In the genomic region with DNA sequence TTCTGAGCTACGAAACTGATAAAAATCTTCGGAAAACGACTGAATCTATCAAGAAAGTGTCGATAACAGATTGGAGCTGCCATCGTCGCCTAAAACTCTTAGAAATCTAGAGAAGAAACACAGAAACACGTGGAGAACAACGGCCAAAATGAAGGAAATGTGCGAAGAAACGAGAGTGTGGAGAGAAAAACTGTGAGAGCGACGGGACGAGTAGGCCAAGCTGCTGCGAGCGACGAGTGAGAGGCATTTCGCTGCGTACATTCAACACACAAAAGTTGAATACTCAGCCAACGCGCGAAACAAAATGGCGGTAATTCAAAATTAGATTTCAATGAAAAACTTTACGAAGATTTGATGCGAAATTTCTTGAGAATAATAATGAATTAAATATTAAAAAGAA, we compare ENCODE assay signal across 4 worm cellular contexts.
TF ChIP-seq lines count a peak whose summit lies in the region.

No protein-coding gene starts in this region.

TF ChIP-seq in whole organism, L2 larva, 48 proteins besides CTCF, POLR2A, EP300 and RAD21 (continues in another document):
- TF ChIP-seq ztf-4 (tag; optimal IDR thresholded peaks at IDR 0.05; lab: Kevin White, UChicago), result peak; percentile 70
- no peak for TF ChIP-seq ceh-16 (tag; optimal IDR thresholded peaks at IDR 0.05; lab: Kevin White, UChicago)
- TF ChIP-seq C34F6.9 (tag; optimal IDR thresholded peaks at IDR 0.05; lab: Kevin White, UChicago), result peak; percentile 95
- peak; percentile 89 for TF ChIP-seq crh-2 (tag; optimal IDR thresholded peaks at IDR 0.05; lab: Kevin White, UChicago)
- peak; percentile 30 for TF ChIP-seq ama-1 (optimal IDR thresholded peaks at IDR 0.05; lab: Kevin White, UChicago)
- TF ChIP-seq nhr-25 (tag; optimal IDR thresholded peaks at IDR 0.05; lab: Kevin White, UChicago), result peak; percentile 78
- peak; percentile 14 for TF ChIP-seq ZK546.5 (tag; optimal IDR thresholded peaks at IDR 0.05; lab: Kevin White, UChicago)
- peak; percentile 85 for TF ChIP-seq snpc-4 (tag; optimal IDR thresholded peaks at IDR 0.05; lab: Kevin White, UChicago)
- peak; percentile 54 to 87 for TF ChIP-seq mdl-1 (tag; optimal IDR thresholded peaks at IDR 0.05; lab: Kevin White, UChicago)
- TF ChIP-seq nhr-77 (tag; optimal IDR thresholded peaks at IDR 0.05; lab: Kevin White, UChicago), result peak; percentile 11
- peak; percentile 34 for TF ChIP-seq nhr-6 (tag; optimal IDR thresholded peaks at IDR 0.05; lab: Kevin White, UChicago)
- TF ChIP-seq nhr-129 (tag; optimal IDR thresholded peaks at IDR 0.05; lab: Kevin White, UChicago), result peak; percentile 94
- peak; percentile 77 for TF ChIP-seq sma-9 (GFP tag; optimal IDR thresholded peaks at IDR 0.05; lab: Kevin White, UChicago)
- no peak for TF ChIP-seq sma-9 (tag; optimal IDR thresholded peaks at IDR 0.05; lab: Kevin White, UChicago)
- TF ChIP-seq fos-1 (tag; optimal IDR thresholded peaks at IDR 0.05; lab: Kevin White, UChicago), result peak; percentile 88
- TF ChIP-seq F13H6.1 (tag; optimal IDR thresholded peaks at IDR 0.05; lab: Kevin White, UChicago), result peak; percentile 84
- no peak for TF ChIP-seq ztf-11 (tag; optimal IDR thresholded peaks at IDR 0.05; lab: Kevin White, UChicago)
- TF ChIP-seq unc-55 (GFP tag; optimal IDR thresholded peaks at IDR 0.05; lab: Kevin White, UChicago), result peak; percentile 94
- TF ChIP-seq lin-13 (GFP tag; optimal IDR thresholded peaks at IDR 0.05; lab: Kevin White, UChicago), result peak; percentile 98
- TF ChIP-seq sem-4 (tag; optimal IDR thresholded peaks at IDR 0.05; lab: Kevin White, UChicago), result peak; percentile 61
- TF ChIP-seq lsy-2 (tag; optimal IDR thresholded peaks at IDR 0.05; lab: Kevin White, UChicago), result peak; percentile 76 to 90
- no peak for TF ChIP-seq unc-62 (GFP tag; optimal IDR thresholded peaks at IDR 0.05; lab: Kevin White, UChicago)

TF ChIP-seq in whole organism, L4 larva, 104 proteins besides CTCF, POLR2A, EP300 and RAD21 (continues in another document):
- TF ChIP-seq nhr-76 (tag; optimal IDR thresholded peaks at IDR 0.05; lab: Kevin White, UChicago) (no peak), aly-2 (tag; optimal IDR thresholded peaks at IDR 0.05; lab: Kevin White, UChicago) (no peak), T26A8.4 (GFP tag; IDR thresholded peaks at IDR 0.05; lab: Robert Waterston, UW) (peak; percentile 70), lim-7 (GFP tag; IDR thresholded peaks at IDR 0.05; lab: Robert Waterston, UW) (no peak), nhr-25 (tag; optimal IDR thresholded peaks at IDR 0.05; lab: Kevin White, UChicago; ENCODE audit: borderline replicate concordance, insufficient read depth) (peak; percentile 29), ceh-20 (GFP tag; IDR thresholded peaks at IDR 0.05; lab: Robert Waterston, UW) (peak; percentile 79; the same call in 1 of the 2 replicates), dpl-1 (GFP tag; optimal IDR thresholded peaks at IDR 0.05; lab: Kevin White, UChicago) (peak; percentile 96), F26F4.8 (GFP tag; conservative IDR thresholded peaks at IDR 0.05; lab: Robert Waterston, UW) (no peak), ztf-7 (tag; optimal IDR thresholded peaks at IDR 0.05; lab: Kevin White, UChicago) (no peak), lin-1 (GFP tag; IDR thresholded peaks at IDR 0.05; lab: Robert Waterston, UW) (peak; percentile 70), daf-19 (GFP tag; conservative IDR thresholded peaks at IDR 0.05; lab: Robert Waterston, UW) (no peak), ama-1 (optimal IDR thresholded peaks at IDR 0.05; lab: Kevin White, UChicago) (peak; percentile 49), nhr-111 (GFP tag; optimal IDR thresholded peaks at IDR 0.05; lab: Kevin White, UChicago) (no peak), hlh-30 (tag; optimal IDR thresholded peaks at IDR 0.05; lab: Kevin White, UChicago; ENCODE audit: insufficient read depth) (peak; percentile 83), attf-4 (tag; optimal IDR thresholded peaks at IDR 0.05; lab: Kevin White, UChicago) (no peak), fkh-10 (GFP tag; optimal IDR thresholded peaks at IDR 0.05; lab: Kevin White, UChicago) (peak; percentile 91), Y75B8A.6 (GFP tag; IDR thresholded peaks at IDR 0.05; lab: Robert Waterston, UW) (no peak), sdz-12 (GFP tag; optimal IDR thresholded peaks at IDR 0.05; lab: Kevin White, UChicago) (no peak), R02D3.7 (tag; optimal IDR thresholded peaks at IDR 0.05; lab: Kevin White, UChicago) (no peak), F49E8.2 (tag; optimal IDR thresholded peaks at IDR 0.05; lab: Kevin White, UChicago; ENCODE audit: borderline replicate concordance) (no peak), saeg-2 (GFP tag; IDR thresholded peaks at IDR 0.05; lab: Robert Waterston, UW) (no peak), mep-1 (tag; optimal IDR thresholded peaks at IDR 0.05; lab: Kevin White, UChicago) (peak; percentile 96)

TF ChIP-seq in whole organism, late embryonic, 69 proteins besides CTCF, POLR2A, EP300 and RAD21 (continues in another document):
- TF ChIP-seq elt-4 (tag; optimal IDR thresholded peaks at IDR 0.05; lab: Kevin White, UChicago) (no peak), pros-1 (tag; optimal IDR thresholded peaks at IDR 0.05; lab: Kevin White, UChicago) (no peak), ztf-16 (tag; optimal IDR thresholded peaks at IDR 0.05; lab: Kevin White, UChicago) (no peak), ceh-9 (tag; optimal IDR thresholded peaks at IDR 0.05; lab: Kevin White, UChicago) (no peak), ceh-2 (tag; optimal IDR thresholded peaks at IDR 0.05; lab: Kevin White, UChicago) (no peak), ceh-30 (tag; optimal IDR thresholded peaks at IDR 0.05; lab: Kevin White, UChicago) (no peak), C38D4.7 (GFP tag; optimal IDR thresholded peaks at IDR 0.05; lab: Kevin White, UChicago) (no peak), unc-42 (tag; optimal IDR thresholded peaks at IDR 0.05; lab: Kevin White, UChicago) (peak; percentile 62), ets-4 (tag; optimal IDR thresholded peaks at IDR 0.05; lab: Kevin White, UChicago) (peak; percentile 26), ceh-34 (tag; optimal IDR thresholded peaks at IDR 0.05; lab: Kevin White, UChicago) (peak; percentile 71), pha-2 (tag; optimal IDR thresholded peaks at IDR 0.05; lab: Kevin White, UChicago) (no peak), pat-9 (tag; optimal IDR thresholded peaks at IDR 0.05; lab: Kevin White, UChicago) (no peak), ceh-14 (tag; optimal IDR thresholded peaks at IDR 0.05; lab: Kevin White, UChicago) (peak; percentile 50), ama-1 (optimal IDR thresholded peaks at IDR 0.05; lab: Kevin White, UChicago) (no peak), fkh-10 (GFP tag; optimal IDR thresholded peaks at IDR 0.05; lab: Kevin White, UChicago) (no peak), sdc-2 (tag; optimal IDR thresholded peaks at IDR 0.05; lab: Kevin White, UChicago) (no peak), tbx-2 (tag; optimal IDR thresholded peaks at IDR 0.05; lab: Kevin White, UChicago) (peak; percentile 65), T23F11.4 (GFP tag; optimal IDR thresholded peaks at IDR 0.05; lab: Kevin White, UChicago) (peak; percentile 16), rnt-1 (tag; optimal IDR thresholded peaks at IDR 0.05; lab: Kevin White, UChicago) (peak; percentile 67), K09A11.1 (tag; optimal IDR thresholded peaks at IDR 0.05; lab: Kevin White, UChicago; ENCODE audit: insufficient read depth) (no peak), hlh-13 (GFP tag; optimal IDR thresholded peaks at IDR 0.05; lab: Kevin White, UChicago) (no peak), dve-1 (tag; optimal IDR thresholded peaks at IDR 0.05; lab: Kevin White, UChicago) (peak; percentile 81), ceh-31 (tag; optimal IDR thresholded peaks at IDR 0.05; lab: Kevin White, UChicago) (peak; percentile 69), mec-3 (tag; optimal IDR thresholded peaks at IDR 0.05; lab: Kevin White, UChicago; ENCODE audit: borderline replicate concordance) (no peak), ceh-19 (GFP tag; optimal IDR thresholded peaks at IDR 0.05; lab: Kevin White, UChicago) (peak; percentile 25)

TF ChIP-seq in whole organism, mixed stage, embryonic, 35 proteins besides CTCF, POLR2A, EP300 and RAD21 (continues in another document):
- TF ChIP-seq lsy-2 (tag; optimal IDR thresholded peaks at IDR 0.05; lab: Kevin White, UChicago) (peak; percentile 83), nhr-237 (tag; optimal IDR thresholded peaks at IDR 0.05; lab: Kevin White, UChicago) (peak; percentile 78), pha-4 (tag; optimal IDR thresholded peaks at IDR 0.05; lab: Kevin White, UChicago) (peak; percentile 78), cnd-1 (tag; optimal IDR thresholded peaks at IDR 0.05; lab: Kevin White, UChicago) (peak; percentile 19), unc-62 (GFP tag; optimal IDR thresholded peaks at IDR 0.05; lab: Kevin White, UChicago) (peak; percentile 46), elt-3 (tag; optimal IDR thresholded peaks at IDR 0.05; lab: Kevin White, UChicago) (peak; percentile 24), lin-32 (GFP tag; optimal IDR thresholded peaks at IDR 0.05; lab: Kevin White, UChicago) (no peak), blmp-1 (tag; optimal IDR thresholded peaks at IDR 0.05; lab: Kevin White, UChicago) (no peak), bed-3 (GFP tag; optimal IDR thresholded peaks at IDR 0.05; lab: Kevin White, UChicago) (no peak), ztf-11 (tag; optimal IDR thresholded peaks at IDR 0.05; lab: Kevin White, UChicago) (peak; percentile 41), ham-2 (GFP tag; optimal IDR thresholded peaks at IDR 0.05; lab: Kevin White, UChicago) (peak; percentile 65), zip-8 (tag; optimal IDR thresholded peaks at IDR 0.05; lab: Kevin White, UChicago) (no peak), ces-1 (GFP tag; optimal IDR thresholded peaks at IDR 0.05; lab: Kevin White, UChicago) (peak; percentile 85), ceh-43 (GFP tag; optimal IDR thresholded peaks at IDR 0.05; lab: Kevin White, UChicago) (peak; percentile 49), mab-5 (tag; optimal IDR thresholded peaks at IDR 0.05; lab: Kevin White, UChicago) (no peak), sptf-1 (tag; optimal IDR thresholded peaks at IDR 0.05; lab: Kevin White, UChicago) (peak; percentile 60), sem-2 (GFP tag; optimal IDR thresholded peaks at IDR 0.05; lab: Kevin White, UChicago) (no peak), nhr-2 (tag; optimal IDR thresholded peaks at IDR 0.05; lab: Kevin White, UChicago) (no peak), flh-1 (GFP tag; optimal IDR thresholded peaks at IDR 0.05; lab: Kevin White, UChicago) (no peak), mep-1 (tag; optimal IDR thresholded peaks at IDR 0.05; lab: Kevin White, UChicago) (peak; percentile 97), nhr-28 (tag; optimal IDR thresholded peaks at IDR 0.05; lab: Kevin White, UChicago) (no peak), mls-2 (tag; optimal IDR thresholded peaks at IDR 0.05; lab: Kevin White, UChicago) (no peak), unc-39 (tag; optimal IDR thresholded peaks at IDR 0.05; lab: Kevin White, UChicago) (no peak), drap-1 (GFP tag; optimal IDR thresholded peaks at IDR 0.05; lab: Kevin White, UChicago) (peak; percentile 57), snpc-4 (tag; optimal IDR thresholded peaks at IDR 0.05; lab: Kevin White, UChicago) (no peak), hlh-1 (tag; optimal IDR thresholded peaks at IDR 0.05; lab: Kevin White, UChicago) (peak; percentile 57), ceh-83 (GFP tag; optimal IDR thresholded peaks at IDR 0.05; lab: Kevin White, UChicago) (no peak), unc-120 (tag; optimal IDR thresholded peaks at IDR 0.05; lab: Kevin White, UChicago; ENCODE audit: poor library complexity, severe bottlenecking) (peak; percentile 23)
